Fruit fly (Drosophila melanogaster) whole organism, wandering third instar larva: ENCODE results near the gene Cdc6.
A peak's percentile ranks its signal among the peaks of the same experiment; 100 is the strongest.

Experiments used
- Abd-B ChIP-seq: fragments of >200 bp; optimal IDR thresholded peaks from 2 replicates; lab custom pipeline; 2017; ENCODE audit warnings: missing biosample characterization, missing genetic modification characterization
- CG32264 ChIP-seq: fragments of 200-800 bp; sonication (Bioruptor generic); optimal IDR thresholded peaks from 2 replicates; lab custom pipeline; 2016; ENCODE audit warnings: missing biosample characterization, missing genetic modification characterization
- CG9705 ChIP-seq: fragments of 200-800 bp; sonication (Bioruptor generic); optimal IDR thresholded peaks from 2 replicates; lab custom pipeline; 2018; ENCODE audit warnings: missing biosample characterization, mild to moderate bottlenecking, missing genetic modification characterization
- CrebA ChIP-seq: fragments of 200-800 bp; sonication (Bioruptor generic); optimal IDR thresholded peaks from 2 replicates; lab custom pipeline; 2016; ENCODE audit warnings: missing biosample characterization, mild to moderate bottlenecking, missing genetic modification characterization, borderline replicate concordance
- Dfd ChIP-seq: fragments of >200 bp; optimal IDR thresholded peaks from 2 replicates; lab custom pipeline; 2017; ENCODE audit warnings: missing biosample characterization, missing genetic modification characterization
- Dif ChIP-seq: fragments of 200-275, 200-300 bp; sonication (Bioruptor generic); optimal IDR thresholded peaks from 2 replicates; lab custom pipeline; 2018; ENCODE audit warnings: missing biosample characterization, missing genetic modification characterization; ENCODE audit not compliant: partially characterized antibody
- GATAd ChIP-seq: sonication (Bioruptor generic); optimal IDR thresholded peaks from 2 replicates; lab custom pipeline; 2016; ENCODE audit warnings: missing biosample characterization, missing genetic modification characterization
- HLH106 ChIP-seq: fragments of 200-800 bp; optimal IDR thresholded peaks from 3 replicates; lab custom pipeline; 2019; ENCODE audit warnings: missing biosample characterization, mild to moderate bottlenecking, missing genetic modification characterization, moderate library complexity
- Hnf4 ChIP-seq: fragments of 200-800 bp; sonication (Bioruptor generic); optimal IDR thresholded peaks from 2 replicates; lab custom pipeline; 2016; ENCODE audit warnings: missing biosample characterization, mild to moderate bottlenecking, missing genetic modification characterization
- Hr78 ChIP-seq: fragments of >200 bp; optimal IDR thresholded peaks from 2 replicates; lab custom pipeline; 2017; ENCODE audit warnings: missing biosample characterization, missing genetic modification characterization
- Hr83 ChIP-seq: fragments of 200-300 bp; sonication (Bioruptor generic); optimal IDR thresholded peaks from 2 replicates; lab custom pipeline; 2016; ENCODE audit warnings: missing biosample characterization, mild to moderate bottlenecking, missing genetic modification characterization, moderate library complexity; ENCODE audit not compliant: poor library complexity, severe bottlenecking
- Jra ChIP-seq: sonication (Bioruptor generic); optimal IDR thresholded peaks from 2 replicates; lab custom pipeline; 2016; ENCODE audit warnings: missing biosample characterization, missing genetic modification characterization
- Mio ChIP-seq: sonication (Bioruptor generic); optimal IDR thresholded peaks from 2 replicates; lab custom pipeline; 2016; ENCODE audit warnings: missing biosample characterization, missing genetic modification characterization
- Myc ChIP-seq: fragments of >200 bp; optimal IDR thresholded peaks from 2 replicates; lab custom pipeline; 2017
- N ChIP-seq: fragments of >200 bp; optimal IDR thresholded peaks from 2 replicates; lab custom pipeline; 2018; ENCODE audit warnings: missing biosample characterization, missing external identifiers, missing genetic modification characterization
- OdsH ChIP-seq: fragments of 200-800 bp; sonication (Bioruptor generic); optimal IDR thresholded peaks from 2 replicates; lab custom pipeline; 2016; ENCODE audit warnings: missing biosample characterization, mild to moderate bottlenecking, missing genetic modification characterization
- Rel ChIP-seq, 2 experiments: fragments of 200-800 bp; sonication (Bioruptor generic) in 1 of 2; optimal IDR thresholded peaks; 2 replicates in 1 of 2; 3 replicates in 1 of 2; lab custom pipeline; 2016 to 2019; ENCODE audit warnings: mild to moderate bottlenecking in 2 of 2, missing biosample characterization in 2 of 2, missing genetic modification characterization in 2 of 2, moderate library complexity in 1 of 2
- Sp1 ChIP-seq: fragments of 200-800 bp; sonication (Bioruptor generic); optimal IDR thresholded peaks from 3 replicates; lab custom pipeline; 2019; ENCODE audit warnings: missing biosample characterization, mild to moderate bottlenecking, missing genetic modification characterization, moderate library complexity
- Vsx2 ChIP-seq: fragments of 200-300, 225-300 bp; sonication (Bioruptor generic); optimal IDR thresholded peaks from 2 replicates; lab custom pipeline; 2018; ENCODE audit warnings: missing biosample characterization, missing genetic modification characterization; ENCODE audit not compliant: partially characterized antibody
- br ChIP-seq: fragments of 200-800 bp; sonication (Bioruptor generic); optimal IDR thresholded peaks from 2 replicates; lab custom pipeline; 2016; ENCODE audit warnings: missing biosample characterization, missing genetic modification characterization
- brk ChIP-seq: fragments of 200-800 bp; sonication (Bioruptor generic); optimal IDR thresholded peaks from 2 replicates; lab custom pipeline; 2016; ENCODE audit warnings: missing biosample characterization, mild to moderate bottlenecking, missing genetic modification characterization
- dl ChIP-seq, 2 experiments: fragments of 175-275, 200-275 bp in 1 of 2; fragments of 200-275 bp in 1 of 2; sonication (Bioruptor generic); optimal IDR thresholded peaks; lab custom pipeline; 2018; ENCODE audit warnings: mild to moderate bottlenecking in 2 of 2, missing biosample characterization in 2 of 2, missing genetic modification characterization in 2 of 2, moderate library complexity in 2 of 2; ENCODE audit not compliant: partially characterized antibody in 2 of 2, insufficient read depth in 1 of 2
- dmrt93B ChIP-seq: fragments of 200-800 bp; sonication (Bioruptor generic); optimal IDR thresholded peaks from 2 replicates; lab custom pipeline; 2018; ENCODE audit warnings: missing biosample characterization, mild to moderate bottlenecking, missing genetic modification characterization
- dsf ChIP-seq: sonication (Bioruptor generic); optimal IDR thresholded peaks from 2 replicates; lab custom pipeline; 2016; ENCODE audit warnings: missing biosample characterization, missing genetic modification characterization, borderline replicate concordance
- ey ChIP-seq: fragments of 200-800 bp; sonication (Bioruptor generic); optimal IDR thresholded peaks from 2 replicates; lab custom pipeline; 2016; ENCODE audit warnings: missing biosample characterization, missing genetic modification characterization
- foxo ChIP-seq, 2 experiments: fragments of 200-800 bp; sonication (Bioruptor generic); optimal IDR thresholded peaks; 2 replicates in 1 of 2; 3 replicates in 1 of 2; lab custom pipeline; 2016 to 2017; ENCODE audit warnings: missing biosample characterization in 2 of 2, missing genetic modification characterization in 2 of 2
- fru ChIP-seq: fragments of 200-800 bp; sonication (Bioruptor generic); optimal IDR thresholded peaks from 3 replicates; lab custom pipeline; 2016; ENCODE audit warnings: missing biosample characterization, mild to moderate bottlenecking, missing genetic modification characterization
- h ChIP-seq: fragments of 200-800 bp; sonication (Bioruptor generic); optimal IDR thresholded peaks from 3 replicates; lab custom pipeline; 2016; ENCODE audit warnings: missing biosample characterization, mild to moderate bottlenecking, missing genetic modification characterization
- jim ChIP-seq: fragments of 175-275, 200-325 bp; sonication (Bioruptor generic); optimal IDR thresholded peaks from 2 replicates; lab custom pipeline; 2016; ENCODE audit warnings: missing biosample characterization, mild to moderate bottlenecking, missing genetic modification characterization
- lola ChIP-seq: fragments of >200 bp; optimal IDR thresholded peaks from 2 replicates; lab custom pipeline; 2017; ENCODE audit warnings: missing biosample characterization, missing genetic modification characterization
- pan ChIP-seq: fragments of >200 bp; optimal IDR thresholded peaks from 2 replicates; lab custom pipeline; 2017
- psq ChIP-seq: fragments of 200-800 bp; sonication (Bioruptor generic); optimal IDR thresholded peaks from 3 replicates; lab custom pipeline; 2017; ENCODE audit warnings: missing biosample characterization, mild to moderate bottlenecking, missing genetic modification characterization, moderate library complexity
- rgr ChIP-seq: fragments of 200-800 bp; sonication (Bioruptor generic); optimal IDR thresholded peaks from 3 replicates; lab custom pipeline; 2016; ENCODE audit warnings: missing biosample characterization, mild to moderate bottlenecking, missing genetic modification characterization
- sage ChIP-seq: fragments of 200-800 bp; sonication (Bioruptor generic); optimal IDR thresholded peaks from 2 replicates; lab custom pipeline; 2016; ENCODE audit warnings: missing biosample characterization, mild to moderate bottlenecking, missing genetic modification characterization
- sv ChIP-seq: fragments of 200-800 bp; sonication (Bioruptor generic); optimal IDR thresholded peaks from 3 replicates; lab custom pipeline; 2016; ENCODE audit warnings: missing biosample characterization, missing genetic modification characterization
- tai ChIP-seq: sonication (Bioruptor generic); optimal IDR thresholded peaks from 2 replicates; lab custom pipeline; 2016; ENCODE audit warnings: missing biosample characterization, missing genetic modification characterization
- usp ChIP-seq: fragments of >200 bp; optimal IDR thresholded peaks from 2 replicates; lab custom pipeline; 2017; ENCODE audit warnings: missing biosample characterization, missing genetic modification characterization
- woc ChIP-seq: sonication (Bioruptor generic); optimal IDR thresholded peaks from 2 replicates; lab custom pipeline; 2016; ENCODE audit warnings: missing biosample characterization, mild to moderate bottlenecking, missing genetic modification characterization

Cdc6 gene

DNA sequence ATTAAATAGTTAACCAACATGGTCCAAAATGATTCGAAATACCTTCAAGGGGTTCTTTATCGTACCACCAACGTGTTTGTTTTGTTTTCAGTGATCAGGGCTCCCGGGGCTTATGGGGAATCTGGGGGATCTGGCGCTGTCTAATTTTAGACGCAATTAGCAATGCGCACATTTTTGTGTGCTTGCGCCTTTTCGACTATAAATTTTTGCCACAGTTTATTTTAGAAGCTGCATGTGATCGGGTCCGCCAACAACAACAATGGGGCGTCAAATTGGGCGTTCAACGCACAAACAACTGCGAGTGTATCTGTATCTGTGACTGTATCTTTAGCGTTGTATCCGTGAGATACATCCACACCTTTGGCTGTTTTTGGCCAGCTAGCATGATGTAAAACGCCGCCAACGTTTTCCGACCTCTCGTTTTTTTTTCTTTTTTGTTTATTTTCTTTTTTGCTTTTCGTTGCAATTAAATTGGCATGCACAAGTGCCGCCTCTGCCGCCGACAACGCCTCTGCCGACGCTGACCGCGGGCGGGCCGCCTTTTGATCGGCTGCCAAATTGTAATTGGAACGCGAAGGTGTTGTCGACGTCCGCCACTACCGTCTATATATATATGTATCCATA is 39.6 kb upstream of the Cdc6 start:
- TF ChIP-seq Jra (GFP tag; lab: Kevin White, UChicago) (no peak), h (GFP tag; lab: Kevin White, UChicago) (peak; percentile 24)
- TF ChIP-seq, all 38 proteins: peak for 1

DNA sequence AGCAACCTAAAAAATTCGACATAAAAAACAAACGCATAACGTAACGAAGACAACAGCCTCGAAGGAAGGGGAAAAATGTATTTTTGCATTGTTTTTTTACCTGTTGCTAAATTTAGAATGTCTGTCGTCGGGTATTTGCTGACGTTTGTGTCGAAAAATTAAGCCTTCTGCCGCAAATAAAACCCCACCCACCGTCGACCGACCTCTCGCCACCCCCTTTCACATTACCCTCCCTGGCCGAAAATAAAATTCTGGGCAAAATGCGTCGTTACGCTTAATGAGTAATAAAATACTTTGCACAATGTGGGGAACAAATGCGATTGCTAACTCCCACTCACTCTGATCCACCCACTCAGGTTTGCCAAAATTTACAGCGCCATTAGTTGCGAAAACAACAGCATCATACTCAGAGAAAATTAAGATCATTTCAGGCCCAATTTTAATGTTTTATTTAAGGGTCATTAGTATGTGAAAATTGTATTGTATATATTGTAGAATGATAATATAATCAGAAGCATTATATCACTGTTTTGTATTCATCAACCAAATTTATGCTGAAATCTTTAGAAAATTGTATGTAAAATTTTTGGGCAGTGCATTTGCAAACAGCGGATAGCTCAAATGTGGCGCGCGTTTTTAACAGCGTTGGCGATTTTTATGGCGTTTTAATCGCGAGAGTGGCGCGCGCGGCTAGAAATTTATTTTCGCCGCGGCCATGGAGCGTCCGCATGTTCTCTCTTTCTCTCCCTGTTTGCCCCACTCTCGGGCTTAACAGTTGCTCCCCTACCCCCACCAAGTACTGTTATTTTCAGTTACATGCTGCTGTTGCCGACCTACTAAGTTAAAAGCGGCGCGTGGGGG is 38.6 kb upstream of the Cdc6 start:
- TF ChIP-seq dmrt93B (GFP tag; lab: Kevin White, UChicago) (peak; percentile 47), Dif (GFP tag; lab: Kevin White, UChicago) (peak; percentile 17), rgr (peak; percentile 87), CrebA (GFP tag; lab: Kevin White, UChicago) (no peak), Hnf4 (GFP tag; lab: Kevin White, UChicago) (peak; percentile 63), psq (peak; percentile 61), ey (GFP tag; lab: Kevin White, UChicago) (peak; percentile 75), Hr78 (GFP tag; lab: Kevin White, UChicago) (no peak), CG9705 (GFP tag; lab: Kevin White, UChicago) (no peak), h (GFP tag; lab: Kevin White, UChicago) (peak; percentile 99), dsf (GFP tag; lab: Kevin White, UChicago) (peak; percentile 13), Abd-B (GFP tag; lab: Kevin White, UChicago) (no peak), OdsH (GFP tag; lab: Kevin White, UChicago) (peak; percentile 81), CG32264 (GFP tag; lab: Kevin White, UChicago) (peak; percentile 11), N (GFP tag; lab: Kevin White, UChicago) (no peak), brk (peak; percentile 54), fru (GFP tag; lab: Kevin White, UChicago) (peak; percentile 83), pan (lab: Kevin White, UChicago) (no peak), GATAd (GFP tag; lab: Kevin White, UChicago) (peak; percentile 8), Hr83 (no peak), dl (GFP tag; optimal IDR thresholded peaks at IDR 0.05; lab: Kevin White, UChicago; ENCODE audit: insufficient read depth in 1 of 2, partially characterized antibody in 2 of 2) (peak in 1 of 2 experiments; percentile 14), woc (GFP tag; lab: Kevin White, UChicago) (peak; percentile 20), sage (GFP tag; lab: Kevin White, UChicago) (peak; percentile 23), Vsx2 (no peak), Mio (no peak), Sp1 (GFP tag; lab: Kevin White, UChicago) (peak; percentile 74), jim (no peak), lola (GFP tag; lab: Kevin White, UChicago) (no peak), HLH106 (tag; lab: Kevin White, UChicago) (peak; percentile 77), tai (no peak), Dfd (no peak), Rel (GFP tag; optimal IDR thresholded peaks at IDR 0.05; lab: Kevin White, UChicago) (no peak), Rel (tag; optimal IDR thresholded peaks at IDR 0.05; lab: Kevin White, UChicago) (peak; percentile 92), foxo (GFP tag; optimal IDR thresholded peaks at IDR 0.05; lab: Kevin White, UChicago) (peak; percentile 21 to 81), usp (GFP tag; lab: Kevin White, UChicago) (no peak), Myc (lab: Kevin White, UChicago) (peak; percentile 53), sv (GFP tag; lab: Kevin White, UChicago) (no peak), br (GFP tag; lab: Kevin White, UChicago) (peak; percentile 77), Jra (GFP tag; lab: Kevin White, UChicago) (peak; percentile 18)
